Fruit fly (Drosophila melanogaster): Measurements from ENCODE around the gene lds.
A peak's percentile ranks its signal among the peaks of the same experiment; 100 is the strongest.

Gene lds

dm6 chr3R:7907311-7907710, 12.9 kb upstream of the lds start, which contains the start of the genes Taf7 and EMC1 (continued):
- peak; percentile 98 for TF ChIP-seq Scr (GFP tag; IDR thresholded peaks at IDR 0.05; ENCODE audit: partially characterized antibody)
- TF ChIP-seq CoRest (tag; optimal IDR thresholded peaks at IDR 0.05), result peak; percentile 72
- peak; percentile 87 for TF ChIP-seq Bgb (GFP tag; IDR thresholded peaks at IDR 0.05; ENCODE audit: partially characterized antibody)
- TF ChIP-seq CG17186 (GFP tag; optimal IDR thresholded peaks at IDR 0.05), result peak; percentile 76
- TF ChIP-seq otp (GFP tag; IDR thresholded peaks at IDR 0.05), result no peak
- TF ChIP-seq gro (GFP tag; optimal IDR thresholded peaks at IDR 0.05), result peak; percentile 32
- TF ChIP-seq hbn (GFP tag; IDR thresholded peaks at IDR 0.05; ENCODE audit: partially characterized antibody), result peak; percentile 90
- TF ChIP-seq Trl (optimal IDR thresholded peaks at IDR 0.05), result no peak
- peak; percentile 33 for TF ChIP-seq Trl (GFP tag; optimal IDR thresholded peaks at IDR 0.05)
- peak; percentile 29 for TF ChIP-seq Atf3 (GFP tag; optimal IDR thresholded peaks at IDR 0.05)
- peak; percentile 100 for TF ChIP-seq knrl (GFP tag; IDR thresholded peaks at IDR 0.05; ENCODE audit: partially characterized antibody)
- TF ChIP-seq CG12219 (GFP tag; optimal IDR thresholded peaks at IDR 0.05), result no peak
- peak; percentile 47 for TF ChIP-seq CG13424 (tag; optimal IDR thresholded peaks at IDR 0.05)
- TF ChIP-seq CG2202 (tag; optimal IDR thresholded peaks at IDR 0.05), result no peak
- peak; percentile 43 for TF ChIP-seq ind (GFP tag; optimal IDR thresholded peaks at IDR 0.05)
- TF ChIP-seq lov (optimal IDR thresholded peaks at IDR 0.05), result no peak
- no peak for TF ChIP-seq lov (GFP tag; IDR thresholded peaks at IDR 0.05)
- no peak for TF ChIP-seq Atf6 (GFP tag; IDR thresholded peaks at IDR 0.05)
- TF ChIP-seq C15 (GFP tag; IDR thresholded peaks at IDR 0.05), result no peak
- TF ChIP-seq Hr51 (GFP tag; optimal IDR thresholded peaks at IDR 0.05), result peak in 1 of 2 experiments; percentile 49
- TF ChIP-seq Ptx1 (GFP tag; IDR thresholded peaks at IDR 0.05), result peak; percentile 54
- no peak for TF ChIP-seq CG34376 (GFP tag; optimal IDR thresholded peaks at IDR 0.05)
- TF ChIP-seq Sin3A (optimal IDR thresholded peaks at IDR 0.05), result peak; percentile 100
- TF ChIP-seq ato (GFP tag; IDR thresholded peaks at IDR 0.05; ENCODE audit: partially characterized antibody), result no peak; the same call in none of the 2 replicates
- no peak for TF ChIP-seq yki (optimal IDR thresholded peaks at IDR 0.05)
- TF ChIP-seq CG17361 (GFP tag; IDR thresholded peaks at IDR 0.05), result no peak; the same call in 2 of the 3 replicates
- peak; percentile 10 for TF ChIP-seq slp2 (GFP tag; optimal IDR thresholded peaks at IDR 0.05)
- peak; percentile 98 for TF ChIP-seq vnd (GFP tag; IDR thresholded peaks at IDR 0.05; ENCODE audit: partially characterized antibody)
- no peak for TF ChIP-seq ro (GFP tag; IDR thresholded peaks at IDR 0.05)
- peak; percentile 64 for TF ChIP-seq CG2120 (GFP tag; optimal IDR thresholded peaks at IDR 0.05)
- peak; percentile 62 for TF ChIP-seq CG9932 (GFP tag; IDR thresholded peaks at IDR 0.05)
- TF ChIP-seq CG30020 (tag; optimal IDR thresholded peaks at IDR 0.05), result peak; percentile 86
- TF ChIP-seq dan (GFP tag; IDR thresholded peaks at IDR 0.05), result no peak
- TF ChIP-seq Gug (GFP tag; IDR thresholded peaks at IDR 0.05), result peak; percentile 28; the same call in 1 of the 4 replicates
- peak; percentile 13 for TF ChIP-seq luna (GFP tag; optimal IDR thresholded peaks at IDR 0.05)
- peak; percentile 98 for TF ChIP-seq inv (GFP tag; IDR thresholded peaks at IDR 0.05; ENCODE audit: partially characterized antibody)
- TF ChIP-seq CG7928 (GFP tag; optimal IDR thresholded peaks at IDR 0.05), result peak; percentile 82
- peak; percentile 49 for TF ChIP-seq CG9797 (GFP tag; optimal IDR thresholded peaks at IDR 0.05)
- peak; percentile 63 for TF ChIP-seq bbx (GFP tag; IDR thresholded peaks at IDR 0.05; ENCODE audit: partially characterized antibody)
- TF ChIP-seq ems (GFP tag; optimal IDR thresholded peaks at IDR 0.05), result peak; percentile 32
- 0 out of 2 replicates have a peak, but pooled peaks have one; percentile 17 for TF ChIP-seq al (GFP tag; IDR thresholded peaks at IDR 0.05)
- no peak for TF ChIP-seq lab (GFP tag; optimal IDR thresholded peaks at IDR 0.05)
- no peak for TF ChIP-seq cas (GFP tag; IDR thresholded peaks at IDR 0.05)
- peak; percentile 56 for TF ChIP-seq CG13624 (GFP tag; optimal IDR thresholded peaks at IDR 0.05)
- TF ChIP-seq CG17829 (tag; optimal IDR thresholded peaks at IDR 0.05), result peak; percentile 59
- no peak for TF ChIP-seq croc (GFP tag; conservative IDR thresholded peaks at IDR 0.05)
- no peak for TF ChIP-seq Fer3 (tag; optimal IDR thresholded peaks at IDR 0.05)
- peak; percentile 42 for TF ChIP-seq lmd (GFP tag; IDR thresholded peaks at IDR 0.05)
- no peak for TF ChIP-seq corto (GFP tag; optimal IDR thresholded peaks at IDR 0.05)
- TF ChIP-seq CG6175 (GFP tag; IDR thresholded peaks at IDR 0.05), result peak; percentile 95
- TF ChIP-seq gt (GFP tag; IDR thresholded peaks at IDR 0.05), result no peak
- TF ChIP-seq tll (GFP tag; optimal IDR thresholded peaks at IDR 0.05), result peak in 1 of 2 experiments; percentile 99

Data from whole organism, embryonic.